Worm (Caenorhabditis elegans): ENCODE data around the gene nhr-168.

nhr-168 gene

ce11 chrV:13313045-13313623 is 20.5 kb downstream of the nhr-168 start, which contains the start of gene C50B6.3 (continued):
- TF ChIP-seq ceh-82 (tag; optimal IDR thresholded peaks at IDR 0.05) (peak; percentile 71 to 86 (median 84)), pax-3 (tag; optimal IDR thresholded peaks at IDR 0.05) (peak; percentile 97), ceh-8 (GFP tag; optimal IDR thresholded peaks at IDR 0.05) (peak; percentile 84), fos-1 (tag; optimal IDR thresholded peaks at IDR 0.05) (peak; percentile 74), nhr-237 (tag; optimal IDR thresholded peaks at IDR 0.05) (peak; percentile 45), elt-3 (tag; optimal IDR thresholded peaks at IDR 0.05) (peak in 2 of 6 experiments; percentile 76 to 82), lin-39 (tag; optimal IDR thresholded peaks at IDR 0.05) (peak; percentile 64), tbx-2 (tag; optimal IDR thresholded peaks at IDR 0.05) (peak; percentile 95), ztf-11 (tag; optimal IDR thresholded peaks at IDR 0.05) (peak in 1 of 2 experiments; percentile 97), nhr-28 (tag; optimal IDR thresholded peaks at IDR 0.05) (no peak), egl-27 (tag; optimal IDR thresholded peaks at IDR 0.05) (no peak), ama-1 (optimal IDR thresholded peaks at IDR 0.05) (no peak), unc-62 (GFP tag; optimal IDR thresholded peaks at IDR 0.05) (no peak), nhr-90 (tag; optimal IDR thresholded peaks at IDR 0.05; ENCODE audit: poor library complexity) (peak; percentile 93), nhr-85 (tag) (peak; percentile 95), fkh-10 (GFP tag; optimal IDR thresholded peaks at IDR 0.05) (peak; percentile 23), nhr-20 (tag; optimal IDR thresholded peaks at IDR 0.05) (peak; percentile 95), C16A3.4 (tag; optimal IDR thresholded peaks at IDR 0.05) (peak; percentile 83), blmp-1 (tag; optimal IDR thresholded peaks at IDR 0.05) (peak; percentile 71), sptf-1 (tag; optimal IDR thresholded peaks at IDR 0.05) (no peak), nhr-12 (tag; optimal IDR thresholded peaks at IDR 0.05) (no peak), ztf-4 (tag; optimal IDR thresholded peaks at IDR 0.05) (peak; percentile 78), hpl-2 (GFP tag; optimal IDR thresholded peaks at IDR 0.05) (no peak), unc-130 (tag; optimal IDR thresholded peaks at IDR 0.05) (peak; percentile 84), snpc-4 (tag; optimal IDR thresholded peaks at IDR 0.05) (peak; percentile 66), lin-35 (GFP tag; optimal IDR thresholded peaks at IDR 0.05) (peak; percentile 85 to 86), nhr-47 (tag; optimal IDR thresholded peaks at IDR 0.05) (peak; percentile 93), efl-1 (optimal IDR thresholded peaks at IDR 0.05) (peak; percentile 85 to 88), efl-1 (GFP tag; optimal IDR thresholded peaks at IDR 0.05 in 1 of 2) (peak; percentile 81 to 98), zag-1 (tag; optimal IDR thresholded peaks at IDR 0.05) (peak; percentile 47), ets-5 (GFP tag; IDR thresholded peaks at IDR 0.05) (no peak), dsc-1 (tag; optimal IDR thresholded peaks at IDR 0.05) (peak; percentile 96), pag-3 (tag; optimal IDR thresholded peaks at IDR 0.05; ENCODE audit: borderline replicate concordance, insufficient read depth) (no peak)

- TF ChIP-seq dpl-1 (GFP tag; optimal IDR thresholded peaks at IDR 0.05) (peak; percentile 72 to 90 (median 85)), nhr-28 (tag; optimal IDR thresholded peaks at IDR 0.05) (no peak), rnt-1 (tag; optimal IDR thresholded peaks at IDR 0.05) (peak; percentile 45), lsy-2 (tag; optimal IDR thresholded peaks at IDR 0.05) (peak in 1 of 2 experiments; percentile 38), lin-35 (GFP tag; optimal IDR thresholded peaks at IDR 0.05) (peak; percentile 71 to 90), C16A3.4 (tag; optimal IDR thresholded peaks at IDR 0.05) (peak; percentile 47), sup-37 (GFP tag; optimal IDR thresholded peaks at IDR 0.05) (no peak), blmp-1 (tag; optimal IDR thresholded peaks at IDR 0.05) (peak; percentile 5), efl-1 (optimal IDR thresholded peaks at IDR 0.05) (peak; percentile 81 to 88), efl-1 (GFP tag; optimal IDR thresholded peaks at IDR 0.05 in 1 of 2) (peak; percentile 79 to 97), snu-23 (GFP tag; optimal IDR thresholded peaks at IDR 0.05) (peak; percentile 2), nhr-11 (tag; optimal IDR thresholded peaks at IDR 0.05) (no peak), lin-13 (GFP tag; optimal IDR thresholded peaks at IDR 0.05) (no peak)
These were observed 21.4 kb downstream of the nhr-168 start, which contains the start of gene nasp-2 for ce11 chrV:13312210-13312676. Gene nasp-2 (minus strand): TSS chrV:13312260.
